Fruit fly (Drosophila melanogaster): ENCODE data around the gene GMF.

GMF gene

DNA sequence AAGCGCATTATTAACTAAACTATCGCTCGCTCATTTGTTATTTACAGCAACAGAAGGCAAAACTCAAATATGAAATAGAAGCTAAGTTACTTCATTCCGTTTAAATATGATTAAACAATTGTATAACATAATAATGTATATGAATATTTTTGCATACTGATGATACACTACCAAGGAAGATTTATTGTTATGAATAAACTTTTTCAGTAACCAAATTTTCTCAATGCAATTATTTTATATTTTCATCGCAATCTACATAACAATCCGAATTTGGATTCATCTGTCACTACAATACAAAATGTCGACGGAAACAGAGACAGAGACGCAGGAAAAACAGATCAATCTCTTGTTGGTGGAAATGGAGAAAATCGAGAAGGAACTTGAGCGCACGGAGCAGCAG, 11.8 kb downstream of the GMF start, which contains the start of gene CG17329:
Gene CG17329, plus strand, starts transcription at position 301 of the 400 bp plus-strand sequence.
- no peak for TF ChIP-seq CG17801 (GFP tag; optimal IDR thresholded peaks at IDR 0.05; ENCODE audit: partially characterized antibody)

DNA sequence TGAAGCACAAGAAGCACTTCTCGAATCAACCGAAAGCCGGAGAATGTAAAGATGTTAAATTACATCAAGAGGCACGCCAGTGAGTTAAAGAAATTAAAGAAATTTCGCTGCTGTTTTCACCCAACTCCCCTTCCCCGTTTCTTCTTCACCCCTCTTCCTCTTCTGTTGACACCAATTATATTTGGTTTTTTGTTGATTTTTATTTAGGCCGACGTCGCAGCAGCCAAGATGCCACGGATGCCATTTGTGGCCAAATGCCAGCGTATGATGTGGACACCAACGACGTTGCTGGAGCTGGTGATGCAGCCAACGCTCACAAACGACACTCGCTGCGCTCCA, 14.4 kb downstream of the GMF start:
- TF ChIP-seq CG17801 (GFP tag; optimal IDR thresholded peaks at IDR 0.05; ENCODE audit: partially characterized antibody) = no peak

DNA sequence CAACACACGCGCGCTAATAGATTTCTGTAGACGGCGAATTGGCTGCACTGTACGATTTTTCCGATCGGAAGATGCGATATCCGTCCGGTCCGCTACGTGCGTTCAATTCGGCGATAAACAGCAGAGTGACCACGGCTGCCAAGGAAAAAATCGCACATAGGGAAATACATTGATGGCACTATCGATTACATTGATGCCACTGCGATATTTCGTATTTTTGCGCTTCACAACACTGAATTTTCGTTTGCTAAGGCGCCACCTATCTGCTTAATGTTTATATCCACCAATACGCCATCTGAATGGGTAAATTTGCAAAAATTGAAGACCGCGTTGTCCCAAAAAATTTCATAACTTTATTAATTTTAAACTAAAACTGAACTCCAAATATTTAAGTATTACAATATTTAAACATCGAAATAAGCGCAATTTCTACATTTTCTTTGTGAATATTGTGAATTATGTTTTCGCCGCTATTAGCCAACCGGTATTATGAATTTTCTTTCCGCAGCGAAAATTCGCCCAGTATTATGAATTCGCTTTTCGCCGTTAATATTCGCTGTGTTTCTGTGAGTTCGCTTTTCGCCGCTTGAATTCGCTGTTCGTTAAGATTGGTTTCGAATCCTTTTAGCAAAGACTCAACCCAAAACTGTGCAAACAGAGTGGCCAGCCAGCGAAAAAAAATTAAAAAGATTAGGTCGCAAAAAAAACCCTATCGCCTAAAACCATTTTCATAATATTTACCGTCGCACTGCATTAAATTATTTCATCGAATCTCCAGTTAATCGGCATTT, 15.0 kb downstream of the GMF start, which contains the start of the genes crp and pkaap:
Gene crp, minus strand, starts transcription at position 129 of the 791 bp plus-strand sequence.
Gene pkaap, plus strand, starts transcription at position 689 of the 791 bp plus-strand sequence.
- TF ChIP-seq CG17801 (GFP tag; optimal IDR thresholded peaks at IDR 0.05; ENCODE audit: partially characterized antibody) = peak; percentile 71

DNA sequence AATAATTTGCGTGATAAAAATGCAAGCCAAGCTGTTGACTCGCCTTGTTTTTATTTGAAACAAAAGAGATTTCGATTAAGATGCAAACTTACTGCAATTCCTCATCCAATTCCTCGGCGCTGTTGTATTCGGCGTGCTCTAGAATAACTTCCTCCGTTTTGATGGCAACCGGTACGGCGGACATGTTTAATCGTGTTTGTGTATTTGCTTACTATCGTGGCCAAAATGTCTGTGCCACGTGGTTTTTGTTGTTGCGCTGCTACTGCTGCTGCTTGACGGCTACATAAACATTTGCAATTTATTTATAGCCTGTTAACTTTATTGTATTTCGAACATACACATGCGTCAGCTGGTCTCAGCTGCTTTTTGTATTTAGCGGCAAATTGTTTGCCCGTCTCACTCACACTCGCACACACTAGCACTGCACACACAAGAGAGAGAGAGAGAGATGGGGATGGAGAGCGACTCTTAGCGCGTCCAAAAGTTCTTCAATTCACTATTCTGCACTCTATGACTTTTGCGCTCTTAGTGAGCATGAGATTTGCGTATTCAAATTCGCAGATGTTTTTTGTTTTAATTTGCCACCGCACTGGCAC, 15.7 kb downstream of the GMF start:
- no peak for TF ChIP-seq CG17801 (GFP tag; optimal IDR thresholded peaks at IDR 0.05; ENCODE audit: partially characterized antibody)

DNA sequence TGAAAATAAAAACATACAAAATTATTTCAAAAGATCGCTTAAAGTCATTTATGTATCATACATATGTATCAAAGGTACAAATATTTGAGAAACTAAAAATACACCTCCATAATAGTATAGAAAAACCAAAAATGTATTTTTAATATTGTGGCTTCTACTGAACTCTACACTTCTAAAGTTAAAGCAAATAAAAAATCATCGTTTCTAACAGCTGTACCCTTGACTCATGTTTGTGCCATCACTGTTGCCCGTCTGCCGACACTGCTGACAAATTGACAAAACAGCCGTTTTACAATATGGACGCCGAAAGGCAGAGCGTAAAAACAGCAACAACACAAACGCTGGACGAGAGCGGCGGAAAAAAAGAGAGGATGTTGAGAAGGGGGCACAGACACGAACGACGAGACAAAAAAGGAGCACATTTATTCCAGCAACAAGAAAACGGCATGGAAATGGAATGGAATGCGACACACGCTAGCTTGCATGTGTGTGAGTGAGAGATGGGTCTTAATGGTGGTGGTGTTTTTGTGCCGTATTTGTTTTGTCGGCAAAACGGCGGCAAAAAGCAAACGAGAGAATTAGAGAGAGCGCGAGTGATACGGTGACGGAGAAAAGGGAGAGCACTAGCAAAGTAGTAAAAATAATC, 16.3 kb downstream of the GMF start:
- TF ChIP-seq CG17801 (GFP tag; optimal IDR thresholded peaks at IDR 0.05; ENCODE audit: partially characterized antibody) = peak; percentile 44

DNA sequence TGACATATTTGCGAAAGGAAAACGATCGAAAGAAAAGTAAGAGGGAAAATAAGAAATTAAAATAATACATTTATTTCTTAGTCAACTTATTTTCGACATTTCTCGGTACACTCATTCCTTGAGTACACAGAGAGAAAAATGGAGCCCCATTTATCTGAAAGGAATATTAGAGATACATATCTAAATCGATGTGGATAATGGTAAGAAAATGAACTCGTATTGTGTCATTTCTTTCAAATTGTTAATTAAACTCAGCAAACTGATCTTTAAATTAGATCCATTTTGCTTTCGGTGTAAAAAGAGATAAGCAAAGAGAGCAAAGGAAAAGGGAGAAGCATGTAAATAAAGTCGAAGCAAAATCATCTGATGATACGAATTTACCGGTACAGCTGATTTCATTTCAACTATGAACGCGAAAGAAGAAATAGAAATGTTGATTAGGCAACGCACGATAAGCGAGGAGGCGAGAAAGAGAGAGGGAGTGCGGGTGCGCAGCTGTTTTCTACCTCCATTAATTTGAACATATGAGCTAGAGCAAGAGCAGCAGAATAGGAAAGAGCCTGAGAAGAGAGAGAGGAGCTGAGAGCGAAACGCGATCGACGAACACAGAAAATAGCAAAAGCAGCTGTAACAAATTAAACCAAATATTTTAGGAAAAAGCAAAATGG, 16.9 kb downstream of the GMF start:
- TF ChIP-seq CG17801 (GFP tag; optimal IDR thresholded peaks at IDR 0.05; ENCODE audit: partially characterized antibody) = peak; percentile 80

DNA sequence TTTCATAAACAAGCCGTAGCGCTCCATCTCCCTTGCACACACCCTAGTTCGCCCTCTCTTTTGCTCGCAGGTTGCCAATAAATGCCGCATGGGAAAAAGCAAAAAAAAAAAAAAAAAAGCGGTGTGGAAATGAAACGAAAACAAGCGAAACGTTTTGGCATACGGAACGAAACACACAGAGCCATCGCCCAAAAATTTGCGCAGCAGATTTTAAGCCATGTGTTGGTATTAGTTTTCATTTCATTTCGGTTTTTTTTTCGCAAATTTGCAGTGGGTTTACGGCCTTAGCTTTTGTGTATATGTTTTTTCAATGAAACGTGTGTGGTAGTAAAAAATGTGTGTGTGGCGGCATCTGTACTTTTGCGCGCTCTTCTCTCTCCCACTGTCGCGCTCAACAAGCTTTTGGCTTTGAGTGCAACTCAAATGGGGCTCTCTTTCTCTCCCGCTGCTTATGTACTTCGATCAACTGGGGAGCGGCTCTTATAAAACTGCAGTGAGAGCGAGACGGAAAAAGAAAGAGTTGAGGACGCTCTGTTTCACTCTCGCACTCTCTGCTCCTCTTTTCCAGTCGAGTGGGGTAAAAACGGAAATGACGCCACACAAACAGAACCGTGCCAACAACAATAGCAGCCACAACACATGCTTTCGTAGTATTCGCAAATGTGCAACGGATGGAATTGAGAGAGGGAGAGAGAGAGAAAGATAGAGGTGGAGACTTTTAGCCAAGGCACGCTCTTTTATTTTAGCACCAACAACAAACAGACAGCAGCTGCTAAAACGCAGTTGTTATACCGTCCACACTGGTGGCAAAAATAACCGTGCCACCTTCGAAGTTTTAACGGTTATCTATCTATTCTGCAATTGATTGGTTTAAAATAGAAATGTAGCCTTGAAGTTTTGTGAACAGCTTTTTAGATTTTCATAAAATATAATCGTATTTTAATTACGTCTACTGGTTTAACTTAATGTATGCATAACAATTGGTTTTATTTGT, 18.2 kb downstream of the GMF start:
- peak; percentile 76 for TF ChIP-seq CG17801 (GFP tag; optimal IDR thresholded peaks at IDR 0.05; ENCODE audit: partially characterized antibody)

DNA sequence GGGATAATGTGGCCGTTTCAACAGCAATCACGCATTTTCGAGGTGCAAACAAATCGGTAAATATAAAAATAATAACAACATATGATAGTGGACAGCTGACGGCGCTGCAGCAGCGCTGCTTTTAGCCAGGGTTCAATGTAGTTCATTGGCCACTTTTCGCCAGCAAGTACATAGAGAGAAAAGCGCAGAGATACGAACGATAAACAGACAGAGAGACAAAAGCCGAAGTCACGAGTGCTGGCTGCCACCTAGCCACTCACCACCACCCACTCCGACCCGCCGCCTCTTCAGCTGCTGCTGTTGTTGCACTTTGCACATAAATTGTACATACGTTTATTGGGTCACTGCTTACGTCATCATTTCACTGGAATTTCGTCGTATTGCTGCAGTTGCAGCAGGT, 19.9 kb downstream of the GMF start:
- TF ChIP-seq CG17801 (GFP tag; optimal IDR thresholded peaks at IDR 0.05; ENCODE audit: partially characterized antibody) = no peak

DNA sequence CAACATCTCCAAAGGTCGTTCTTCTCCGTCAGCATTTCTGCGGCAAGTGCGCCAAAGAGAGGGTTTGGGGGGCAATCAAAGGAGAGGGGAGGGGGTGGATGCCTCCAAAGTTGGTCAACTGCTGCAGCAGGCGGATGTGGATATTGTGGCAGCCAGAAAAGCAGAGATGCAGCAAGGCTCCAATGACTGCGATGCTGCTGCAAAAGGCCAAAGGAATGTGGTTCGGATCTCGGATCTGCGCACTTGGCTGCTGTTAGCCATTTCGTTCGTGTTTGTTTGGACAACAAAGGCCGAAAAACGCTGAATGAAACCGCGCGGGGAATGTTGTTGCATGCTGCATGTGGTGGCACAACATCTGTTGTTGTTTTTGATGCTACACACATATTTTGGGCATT, 20.7 kb downstream of the GMF start:
- no peak for TF ChIP-seq CG17801 (GFP tag; optimal IDR thresholded peaks at IDR 0.05; ENCODE audit: partially characterized antibody)

DNA sequence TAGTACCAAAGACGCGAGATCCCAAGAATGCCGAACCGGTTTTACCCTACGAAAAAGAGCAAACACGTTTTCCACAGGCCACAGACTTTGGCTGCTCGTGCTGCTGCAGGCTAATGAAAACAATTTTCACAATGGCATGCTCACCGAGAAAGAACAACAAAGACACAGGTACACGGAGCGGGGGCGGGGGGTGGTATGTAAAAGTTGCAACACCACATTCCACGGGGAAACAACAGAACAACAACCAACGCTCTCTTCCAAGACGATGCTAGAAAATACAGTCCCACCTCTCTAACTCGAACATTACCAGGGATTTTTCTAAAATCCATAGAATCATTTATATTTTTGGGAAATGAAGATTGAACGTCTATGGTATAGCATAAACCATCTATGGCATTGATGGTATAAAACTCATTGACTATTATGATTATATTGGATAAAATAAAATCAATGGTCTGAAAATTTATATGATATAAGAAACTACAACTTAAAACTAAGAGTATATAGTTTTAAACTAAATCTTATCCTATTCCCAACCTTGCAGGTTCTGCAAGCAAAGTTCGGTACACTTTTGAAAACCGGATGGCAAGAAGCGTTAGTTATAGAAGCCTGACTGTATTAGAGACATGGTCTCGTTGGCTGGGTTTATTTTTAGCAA, 21.2 kb downstream of the GMF start:
- no peak for TF ChIP-seq CG17801 (GFP tag; optimal IDR thresholded peaks at IDR 0.05; ENCODE audit: partially characterized antibody)

DNA sequence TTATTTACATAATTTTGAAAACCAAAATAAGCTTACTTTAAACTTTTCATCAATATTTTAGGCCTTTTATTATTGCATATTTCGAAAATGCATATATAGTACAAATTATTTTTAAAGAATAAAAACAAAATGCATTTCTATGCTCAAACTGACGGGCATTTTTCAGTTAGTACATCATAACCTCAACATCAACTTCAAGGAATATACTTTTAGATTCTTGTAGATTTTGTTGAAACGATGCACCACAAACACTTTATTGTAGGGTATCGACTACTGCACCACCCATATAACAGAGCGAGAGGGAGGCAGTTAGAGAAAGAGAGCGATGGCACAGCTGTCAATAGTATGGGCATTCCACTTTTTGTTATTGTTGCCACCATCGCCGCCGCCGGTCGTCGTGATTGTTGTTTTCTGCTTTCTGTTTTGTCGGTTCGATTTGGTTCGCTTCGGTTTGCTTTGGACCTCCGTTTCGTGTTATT, 22.9 kb downstream of the GMF start:
- peak; percentile 81 for TF ChIP-seq CG17801 (GFP tag; optimal IDR thresholded peaks at IDR 0.05; ENCODE audit: partially characterized antibody)

DNA sequence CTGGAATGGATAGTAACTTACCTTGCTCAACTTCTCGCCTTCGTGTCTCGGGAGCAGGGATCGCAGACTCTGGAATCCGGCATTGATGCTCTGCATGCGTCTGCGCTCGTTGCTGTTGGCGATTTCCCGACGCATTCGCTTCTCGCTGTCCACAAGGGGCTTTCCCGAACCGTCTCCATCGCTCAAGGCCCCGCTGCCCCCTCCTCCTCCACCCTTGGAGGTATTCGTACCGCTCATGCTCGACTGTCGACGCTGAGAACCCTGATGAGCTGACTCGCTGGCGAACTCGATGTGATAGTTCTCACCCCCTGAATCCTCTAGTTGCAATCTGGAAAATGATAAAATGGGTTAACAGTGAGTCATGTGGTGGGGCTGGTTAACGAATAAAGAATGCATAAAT, 23.9 kb downstream of the GMF start:
- no peak for TF ChIP-seq CG17801 (GFP tag; optimal IDR thresholded peaks at IDR 0.05; ENCODE audit: partially characterized antibody)

DNA sequence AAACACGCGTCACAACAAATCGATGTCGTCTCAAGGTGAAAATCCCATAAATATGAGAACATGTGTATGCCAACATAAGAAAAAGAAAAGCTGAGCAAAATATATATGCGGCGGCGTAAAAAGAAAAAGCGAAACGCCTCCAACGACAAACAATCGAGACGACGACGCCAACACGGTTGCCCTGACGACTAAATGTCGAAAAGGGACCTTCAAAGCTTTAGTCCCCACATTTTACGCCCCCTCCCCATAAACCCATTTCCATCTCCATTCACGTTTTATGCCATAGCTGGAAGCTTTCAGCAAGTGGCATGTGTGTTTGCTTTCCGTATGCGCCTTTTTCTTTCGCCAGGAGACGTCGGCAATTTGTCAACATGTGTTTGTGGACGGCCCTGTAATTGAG, 24.8 kb downstream of the GMF start:
- no peak for TF ChIP-seq CG17801 (GFP tag; optimal IDR thresholded peaks at IDR 0.05; ENCODE audit: partially characterized antibody)

DNA sequence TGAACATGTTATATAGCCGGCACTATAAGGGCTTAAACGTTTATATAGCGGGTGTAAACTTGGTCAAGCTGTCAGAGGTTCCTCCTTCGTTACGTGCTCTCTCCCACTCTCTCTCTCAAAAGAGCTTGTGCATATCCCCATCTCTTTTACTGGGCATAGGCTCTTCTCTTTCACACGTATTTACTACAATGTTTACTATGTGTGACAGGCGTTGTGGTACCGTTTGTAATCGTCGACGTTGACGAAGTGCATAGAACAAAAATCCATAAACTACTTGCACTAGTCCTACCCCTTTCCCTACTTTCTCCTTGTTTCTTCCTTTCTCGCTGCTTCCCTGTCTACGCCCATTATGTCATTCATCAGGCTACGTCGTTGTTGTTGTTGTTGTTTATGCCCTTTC, 25.9 kb downstream of the GMF start:
- no peak for TF ChIP-seq CG17801 (GFP tag; optimal IDR thresholded peaks at IDR 0.05; ENCODE audit: partially characterized antibody)

All from ovary, adult (tissue).